Fruit fly (Drosophila melanogaster) Kc167 (cell line): Measurements from ENCODE around the gene CG5556.

Experiments
- Myc ChIP-seq: fragments of >200 bp; optimal IDR thresholded peaks from 2 replicates; lab custom pipeline; 2017; ENCODE audit warnings: missing external identifiers
- Sin3A ChIP-seq: fragments of >200 bp; optimal IDR thresholded peaks from 2 replicates; lab custom pipeline; 2018; ENCODE audit warnings: missing external identifiers
- h ChIP-seq: fragments of >200 bp; optimal IDR thresholded peaks from 3 replicates; lab custom pipeline; 2018; ENCODE audit warnings: missing external identifiers
- insv ChIP-seq: fragments of >200 bp; optimal IDR thresholded peaks from 3 replicates; lab custom pipeline; 2018; ENCODE audit warnings: missing external identifiers
- psq ChIP-seq: fragments of >200 bp; optimal IDR thresholded peaks from 2 replicates; lab custom pipeline; 2017; ENCODE audit warnings: missing external identifiers
- ttk ChIP-seq: sonication (Bioruptor generic); optimal IDR thresholded peaks from 2 replicates; lab custom pipeline; 2017; ENCODE audit warnings: missing external identifiers

CG5556 gene

dm6 chr2L:1352768-1353167, at the start of gene CG5556:
Gene CG5556 (minus strand): TSS chr2L:1352868.
- TF ChIP-seq insv: no peak

dm6 chr2L:1399434-1399833, 46.8 kb upstream of the CG5556 start:
- TF ChIP-seq Myc (lab: Kevin White, UChicago) (no peak), psq (lab: Kevin White, UChicago) (no peak), h (lab: Kevin White, UChicago) (no peak), ttk (lab: Kevin White, UChicago) (no peak), insv (no peak), Sin3A (lab: Kevin White, UChicago) (no peak)

- TF ChIP-seq Sin3A (lab: Kevin White, UChicago) (no peak), Myc (lab: Kevin White, UChicago) (no peak), insv (no peak), ttk (lab: Kevin White, UChicago) (no peak), psq (lab: Kevin White, UChicago) (no peak), h (lab: Kevin White, UChicago) (no peak)
Measured at dm6 chr2L:1393611-1394010, 40.9 kb upstream of the CG5556 start.

dm6 chr2L:1390271-1390670, 37.6 kb upstream of the CG5556 start:
- TF ChIP-seq h (lab: Kevin White, UChicago): no peak
- no peak for TF ChIP-seq ttk (lab: Kevin White, UChicago)
- no peak for TF ChIP-seq Myc (lab: Kevin White, UChicago)
- TF ChIP-seq insv: no peak
- TF ChIP-seq Sin3A (lab: Kevin White, UChicago): no peak
- TF ChIP-seq psq (lab: Kevin White, UChicago): no peak

dm6 chr2L:1387811-1388210, 35.1 kb upstream of the CG5556 start:
- no peak for TF ChIP-seq psq (lab: Kevin White, UChicago)
- TF ChIP-seq ttk (lab: Kevin White, UChicago): no peak
- no peak for TF ChIP-seq Myc (lab: Kevin White, UChicago)
- TF ChIP-seq h (lab: Kevin White, UChicago): no peak
- TF ChIP-seq insv: no peak
- TF ChIP-seq Sin3A (lab: Kevin White, UChicago): no peak

- TF ChIP-seq ttk (lab: Kevin White, UChicago) (no peak), insv (no peak), psq (lab: Kevin White, UChicago) (no peak), h (lab: Kevin White, UChicago) (no peak), Sin3A (lab: Kevin White, UChicago) (no peak), Myc (lab: Kevin White, UChicago) (no peak)
Measured at dm6 chr2L:1386512-1386911, 33.8 kb upstream of the CG5556 start.

- TF ChIP-seq insv (no peak), ttk (lab: Kevin White, UChicago) (no peak), Sin3A (lab: Kevin White, UChicago) (no peak), psq (lab: Kevin White, UChicago) (no peak), h (lab: Kevin White, UChicago) (no peak), Myc (lab: Kevin White, UChicago) (no peak)
Measured at dm6 chr2L:1377635-1378034, 25.0 kb upstream of the CG5556 start.

dm6 chr2L:1367696-1368095, 15.0 kb upstream of the CG5556 start, which contains the start of gene CG14346:
Gene CG14346 (plus strand): TSS chr2L:1367996.
- TF ChIP-seq Myc (lab: Kevin White, UChicago) (no peak), insv (no peak)

- TF ChIP-seq Myc (lab: Kevin White, UChicago): no peak
- TF ChIP-seq Sin3A (lab: Kevin White, UChicago): no peak
- no peak for TF ChIP-seq insv
- TF ChIP-seq ttk (lab: Kevin White, UChicago): no peak
- no peak for TF ChIP-seq h (lab: Kevin White, UChicago)
- TF ChIP-seq psq (lab: Kevin White, UChicago): no peak
Measured at dm6 chr2L:1365037-1365436, 12.4 kb upstream of the CG5556 start.

dm6 chr2L:1361771-1362632, 9.3 kb upstream of the CG5556 start, which contains the start of gene NLaz:
Gene NLaz (minus strand): TSS chr2L:1361821.
- TF ChIP-seq ttk (lab: Kevin White, UChicago) (no peak), psq (lab: Kevin White, UChicago) (no peak), Myc (lab: Kevin White, UChicago) (no peak), insv (no peak), Sin3A (lab: Kevin White, UChicago) (no peak), h (lab: Kevin White, UChicago) (no peak)

dm6 chr2L:1359690-1360089, 7.0 kb upstream of the CG5556 start, which contains the start of gene CG31659:
Gene CG31659 (minus strand): TSS chr2L:1359790.
- TF ChIP-seq insv (no peak), h (lab: Kevin White, UChicago) (no peak), Myc (lab: Kevin White, UChicago) (no peak), Sin3A (lab: Kevin White, UChicago) (no peak), psq (lab: Kevin White, UChicago) (no peak), ttk (lab: Kevin White, UChicago) (no peak)

- TF ChIP-seq Myc (lab: Kevin White, UChicago) (no peak), h (lab: Kevin White, UChicago) (no peak), psq (lab: Kevin White, UChicago) (no peak), Sin3A (lab: Kevin White, UChicago) (no peak), ttk (lab: Kevin White, UChicago) (no peak), insv (no peak)
Measured at dm6 chr2L:1355824-1356223, 3.2 kb upstream of the CG5556 start, which contains the start of gene CG5565. Gene CG5565 (minus strand): TSS chr2L:1355924.
